Worm (Caenorhabditis elegans): ENCODE measurements around the gene C03B1.14.

Gene C03B1.14

ce11 chrX:6371192-6372116 lies 10.9 kb upstream of the C03B1.14 start (continued):
- TF ChIP-seq tlf-1 (GFP tag; optimal IDR thresholded peaks at IDR 0.05) (no peak), mes-4 (tag; optimal IDR thresholded peaks at IDR 0.05) (peak; percentile 59), hmg-20 (GFP tag; IDR thresholded peaks at IDR 0.05) (no peak), rec-8 (tag; optimal IDR thresholded peaks at IDR 0.05) (peak; percentile 40 to 76), him-1 (tag; optimal IDR thresholded peaks at IDR 0.05) (peak; percentile 93), akir-1 (GFP tag; optimal IDR thresholded peaks at IDR 0.05) (peak; percentile 9)

DNA sequence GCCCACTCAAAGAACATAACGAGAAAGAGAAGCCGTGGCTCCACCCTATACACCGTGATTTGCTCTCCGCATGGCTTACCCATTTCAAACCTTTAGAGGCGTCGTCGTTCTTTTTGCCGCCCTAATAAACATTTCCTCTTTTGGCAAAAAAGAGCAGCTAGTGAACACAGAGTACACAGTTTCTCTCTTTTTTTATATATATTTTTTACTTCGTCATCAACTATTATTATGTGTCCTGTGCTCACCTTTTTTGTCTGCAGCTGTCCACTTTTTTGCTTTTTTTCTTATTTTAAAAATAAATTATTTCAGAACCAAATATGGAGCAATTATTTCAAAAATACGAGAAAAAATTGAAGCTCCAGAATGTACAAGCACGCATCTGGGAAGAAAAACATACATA lies 9.2 kb upstream of the C03B1.14 start, which contains the start of gene C03B1.2:
Gene C03B1.2, plus strand, starts transcription at position 301 of the 400 bp plus-strand sequence.
- TF ChIP-seq lin-35 (GFP tag; optimal IDR thresholded peaks at IDR 0.05) (no peak), F10E7.11 (tag; optimal IDR thresholded peaks at IDR 0.05) (no peak), ccch-3 (GFP tag; optimal IDR thresholded peaks at IDR 0.05) (no peak), nhr-179 (tag; optimal IDR thresholded peaks at IDR 0.05) (no peak), unc-130 (GFP tag; optimal IDR thresholded peaks at IDR 0.05) (no peak), tbx-9 (tag; optimal IDR thresholded peaks at IDR 0.05; ENCODE audit: borderline replicate concordance) (no peak), F55B11.4 (tag; optimal IDR thresholded peaks at IDR 0.05; ENCODE audit: borderline replicate concordance, insufficient read depth) (no peak), lsy-27 (tag; optimal IDR thresholded peaks at IDR 0.05; ENCODE audit: borderline replicate concordance, insufficient read depth) (no peak), somi-1 (GFP tag; optimal IDR thresholded peaks at IDR 0.05) (no peak), fkh-3 (tag; optimal IDR thresholded peaks at IDR 0.05) (no peak), B0035.1 (tag; optimal IDR thresholded peaks at IDR 0.05) (no peak), T07F8.4 (tag; optimal IDR thresholded peaks at IDR 0.05) (no peak), ztf-6 (GFP tag; IDR thresholded peaks at IDR 0.05) (no peak), Y53G8AR.9 (GFP tag; conservative IDR thresholded peaks at IDR 0.05) (no peak), mcd-1 (GFP tag; IDR thresholded peaks at IDR 0.05) (no peak), ztf-26 (tag; optimal IDR thresholded peaks at IDR 0.05) (no peak)

ce11 chrX:6365715-6366114 lies 5.2 kb upstream of the C03B1.14 start, which contains the start of gene C03B1.3:
Gene C03B1.3, plus strand, starts transcription at chrX:6366015.
- TF ChIP-seq hrde-1 (tag; optimal IDR thresholded peaks at IDR 0.05; ENCODE audit: borderline replicate concordance) = no peak
- no peak for TF ChIP-seq mxl-1 (tag; optimal IDR thresholded peaks at IDR 0.05)
- TF ChIP-seq hmg-1.2 (GFP tag; IDR thresholded peaks at IDR 0.05) = no peak
- TF ChIP-seq tbp1 (GFP tag; optimal IDR thresholded peaks at IDR 0.05) = no peak
- no peak for TF ChIP-seq F55B11.4 (tag; optimal IDR thresholded peaks at IDR 0.05; ENCODE audit: borderline replicate concordance, insufficient read depth)
- no peak for TF ChIP-seq fkh-3 (tag; optimal IDR thresholded peaks at IDR 0.05)
- no peak for TF ChIP-seq lsy-27 (tag; optimal IDR thresholded peaks at IDR 0.05; ENCODE audit: borderline replicate concordance, insufficient read depth)
- no peak for TF ChIP-seq xnd-1 (tag; optimal IDR thresholded peaks at IDR 0.05)
- TF ChIP-seq nhr-27 (tag; optimal IDR thresholded peaks at IDR 0.05) = no peak
- TF ChIP-seq Y53G8AR.9 (GFP tag; conservative IDR thresholded peaks at IDR 0.05) = no peak
- TF ChIP-seq aptf-3 (GFP tag; IDR thresholded peaks at IDR 0.05) = no peak
- no peak for TF ChIP-seq snpc-4 (GFP tag; optimal IDR thresholded peaks at IDR 0.05)
- no peak for TF ChIP-seq snpc-4 (tag; optimal IDR thresholded peaks at IDR 0.05)
- no peak for TF ChIP-seq F37B4.10 (GFP tag; IDR thresholded peaks at IDR 0.05)
- TF ChIP-seq repo-1 (tag; optimal IDR thresholded peaks at IDR 0.05) = no peak
- no peak for TF ChIP-seq cebp-1 (GFP tag; IDR thresholded peaks at IDR 0.05)
- no peak for TF ChIP-seq cebp-1 (tag; optimal IDR thresholded peaks at IDR 0.05)
- no peak for TF ChIP-seq nfyb-1 (GFP tag; IDR thresholded peaks at IDR 0.05)
- no peak for TF ChIP-seq ama-1 (optimal IDR thresholded peaks at IDR 0.05)
- no peak for TF ChIP-seq ama-1 (GFP tag; optimal IDR thresholded peaks at IDR 0.05)
